Worm (Caenorhabditis elegans) whole organism, L3 larva: ENCODE results near the gene C39D10.1.

ENCODE experiments used
- aly-2 ChIP-seq: fragments of 150-350 bp; optimal IDR thresholded peaks from 2 replicates; lab custom pipeline; 2014; ENCODE audit warnings: missing biosample characterization, missing genetic modification characterization
- fkh-2 ChIP-seq: fragments of 150-350 bp; optimal IDR thresholded peaks from 2 replicates; lab custom pipeline; 2014; ENCODE audit warnings: missing biosample characterization, missing genetic modification reagents, missing genetic modification characterization
- jun-1 ChIP-seq: fragments of 150-350 bp; optimal IDR thresholded peaks from 2 replicates; lab custom pipeline; 2014; ENCODE audit warnings: missing biosample characterization, missing genetic modification reagents, missing genetic modification characterization
- mdl-1 ChIP-seq: fragments of 150-350 bp; optimal IDR thresholded peaks from 2 replicates; lab custom pipeline; 2014; ENCODE audit warnings: missing biosample characterization, missing genetic modification characterization
- nhr-43 ChIP-seq: sonication (generic microtip); optimal IDR thresholded peaks from 2 replicates; lab custom pipeline; 2016; ENCODE audit warnings: mild to moderate bottlenecking, missing genetic modification characterization, missing compliant biosample characterization; ENCODE audit not compliant: poor library complexity, severe bottlenecking
- ztf-4 ChIP-seq: fragments of 150-350 bp; optimal IDR thresholded peaks from 2 replicates; lab custom pipeline; 2014; ENCODE audit warnings: missing biosample characterization, missing genetic modification characterization

DNA sequence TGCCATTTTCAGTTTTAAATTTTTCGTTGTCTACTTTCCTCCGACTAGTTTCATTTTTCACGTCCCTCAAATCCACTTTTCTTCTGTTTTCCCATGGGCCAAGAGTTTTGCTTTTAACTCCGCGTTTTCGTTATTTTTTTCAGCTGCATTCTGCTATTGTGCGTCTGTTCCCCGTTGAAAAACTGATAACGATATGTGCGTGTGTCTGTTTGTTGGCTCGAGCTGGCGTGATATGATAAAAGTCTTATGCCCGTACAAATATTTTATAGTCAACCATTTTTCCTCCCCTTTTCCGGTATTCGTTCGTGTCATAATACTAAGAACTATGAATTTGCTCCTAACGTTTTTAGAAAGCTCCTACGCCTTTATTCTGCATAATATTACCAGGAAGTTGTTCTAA, 4.9 kb upstream of the C39D10.1 start:
- TF ChIP-seq ztf-4 (tag; lab: Kevin White, UChicago) (no peak), jun-1 (tag; lab: Kevin White, UChicago) (no peak), nhr-43 (tag; lab: Kevin White, UChicago) (no peak), aly-2 (no peak), fkh-2 (no peak), mdl-1 (no peak)
